Fruit fly (Drosophila melanogaster) whole organism, embryonic: Measurements from ENCODE around the gene barc.

ENCODE experiments used
- BtbVII ChIP-seq: fragments of 200-800 bp; sonication (Bioruptor generic); optimal IDR thresholded peaks from 3 replicates; lab custom pipeline; 2017; ENCODE audit warnings: missing biosample characterization, mild to moderate bottlenecking, missing genetic modification characterization
- CG10462 ChIP-seq: fragments of 200-800 bp; sonication (Bioruptor generic); optimal IDR thresholded peaks from 2 replicates; lab custom pipeline; 2016; ENCODE audit warnings: missing biosample characterization, missing genetic modification characterization
- CG10543 ChIP-seq: fragments of 200-800 bp; sonication (Bioruptor generic); optimal IDR thresholded peaks from 3 replicates; lab custom pipeline; 2017; ENCODE audit warnings: missing biosample characterization, mild to moderate bottlenecking, missing genetic modification characterization, moderate library complexity
- CG11504 ChIP-seq: fragments of 200-800 bp; sonication (Bioruptor generic); optimal IDR thresholded peaks from 3 replicates; lab custom pipeline; 2019; ENCODE audit warnings: missing biosample characterization, mild to moderate bottlenecking, missing genetic modification characterization, moderate library complexity
- CG11695 ChIP-seq: fragments of 200-800 bp; sonication (Bioruptor generic); IDR thresholded peaks from 3 replicates; pipeline ENCODE4 v1.3.6; 2022; ENCODE audit warnings: missing biosample characterization, missing genetic modification characterization
- CG12299 ChIP-seq: fragments of 200-800 bp; sonication (Bioruptor generic); optimal IDR thresholded peaks from 2 replicates; lab custom pipeline; 2018; ENCODE audit warnings: missing biosample characterization, mild to moderate bottlenecking, missing genetic modification characterization
- CG13287 ChIP-seq: fragments of 200-800 bp; sonication (Bioruptor generic); IDR thresholded peaks from 2 replicates; pipeline ENCODE4 v1.3.6; 2022; ENCODE audit warnings: missing biosample characterization, missing genetic modification characterization; ENCODE audit not compliant: partially characterized antibody
- CG13775 ChIP-seq: fragments of 200-800 bp; sonication (Bioruptor generic); optimal IDR thresholded peaks from 3 replicates; lab custom pipeline; 2017; ENCODE audit warnings: missing biosample characterization, mild to moderate bottlenecking, missing genetic modification characterization
- CG14050 ChIP-seq: fragments of 200-800 bp; sonication (Bioruptor generic); IDR thresholded peaks from 3 replicates; pipeline ENCODE4 v1.3.6; 2022; ENCODE audit warnings: missing biosample characterization, missing genetic modification characterization
- CG14710 ChIP-seq: fragments of 200-800 bp; sonication (Bioruptor generic); optimal IDR thresholded peaks from 3 replicates; lab custom pipeline; 2019; ENCODE audit warnings: missing biosample characterization, mild to moderate bottlenecking, missing genetic modification characterization, moderate library complexity
- CG15696 ChIP-seq: fragments of 200-800 bp; sonication (Bioruptor generic); optimal IDR thresholded peaks from 2 replicates; lab custom pipeline; 2019; ENCODE audit warnings: missing biosample characterization, mild to moderate bottlenecking, missing genetic modification characterization, moderate library complexity
- CG17359 ChIP-seq: fragments of 200-800 bp; sonication (Bioruptor generic); optimal IDR thresholded peaks from 3 replicates; lab custom pipeline; 2018; ENCODE audit warnings: missing biosample characterization, mild to moderate bottlenecking, missing genetic modification characterization, moderate library complexity
- CG17361 ChIP-seq: fragments of 200-800 bp; sonication (Bioruptor generic); IDR thresholded peaks from 3 replicates; pipeline ENCODE4 v1.3.6; 2022; ENCODE audit warnings: missing biosample characterization, missing genetic modification characterization
- CG18476 ChIP-seq: fragments of 200-800 bp; sonication (Bioruptor generic); optimal IDR thresholded peaks from 2 replicates; lab custom pipeline; 2016; ENCODE audit warnings: missing biosample characterization, mild to moderate bottlenecking, missing genetic modification characterization
- CG30431 ChIP-seq: fragments of 200-800 bp; sonication (Bioruptor generic); optimal IDR thresholded peaks from 2 replicates; lab custom pipeline; 2017; ENCODE audit warnings: missing biosample characterization, missing genetic modification characterization
- CG4282 ChIP-seq: fragments of 200-800 bp; sonication (Bioruptor generic); optimal IDR thresholded peaks from 2 replicates; lab custom pipeline; 2016; ENCODE audit warnings: missing biosample characterization, missing genetic modification characterization
- CG4424 ChIP-seq: fragments of 200-800 bp; sonication (Bioruptor generic); optimal IDR thresholded peaks from 3 replicates; lab custom pipeline; 2016; ENCODE audit warnings: missing biosample characterization, missing genetic modification characterization
- CG5180 ChIP-seq: fragments of 200-800 bp; sonication (Bioruptor generic); optimal IDR thresholded peaks from 3 replicates; lab custom pipeline; 2017; ENCODE audit warnings: missing biosample characterization, missing genetic modification characterization, mild to moderate bottlenecking, moderate library complexity, missing genetic modification reagents
- CG6272 ChIP-seq: fragments of 200-800 bp; sonication (Bioruptor generic); IDR thresholded peaks from 2 replicates; pipeline ENCODE4 v1.3.6; 2022; ENCODE audit warnings: missing biosample characterization, missing genetic modification characterization
- Chrac-16 ChIP-seq: fragments of 200-800 bp; sonication (Bioruptor generic); optimal IDR thresholded peaks from 3 replicates; lab custom pipeline; 2016; ENCODE audit warnings: missing biosample characterization, missing genetic modification characterization
- Dip2 ChIP-seq: fragments of 200-800 bp; sonication (Bioruptor generic); IDR thresholded peaks from 2 replicates; pipeline ENCODE4 v1.3.6; 2022; ENCODE audit warnings: missing biosample characterization, missing genetic modification characterization
- E2f2 ChIP-seq: fragments of 200-800 bp; sonication (Bioruptor generic); IDR thresholded peaks from 2 replicates; pipeline ENCODE4 v1.3.6; 2022; ENCODE audit warnings: missing biosample characterization, missing genetic modification characterization
- HLH4C ChIP-seq: fragments of 200-800 bp; sonication (Bioruptor generic); IDR thresholded peaks from 3 replicates; pipeline ENCODE4 v1.3.6; 2022; ENCODE audit warnings: missing biosample characterization, missing genetic modification characterization; ENCODE audit not compliant: partially characterized antibody
- Hey ChIP-seq: fragments of 200-800 bp; sonication (Bioruptor generic); optimal IDR thresholded peaks from 3 replicates; lab custom pipeline; 2018; ENCODE audit warnings: missing biosample characterization, mild to moderate bottlenecking, missing genetic modification characterization
- Mrtf ChIP-seq: fragments of 200-800 bp; sonication (Bioruptor generic); IDR thresholded peaks from 3 replicates; pipeline ENCODE4 v1.3.6; 2022; ENCODE audit warnings: missing biosample characterization, missing genetic modification characterization
- NFAT ChIP-seq: fragments of 200-800 bp; sonication (Bioruptor generic); IDR thresholded peaks from 2 replicates; pipeline ENCODE4 v1.3.6; 2022; ENCODE audit warnings: missing biosample characterization, missing genetic modification characterization
- Sin3A ChIP-seq: fragments of >200 bp; optimal IDR thresholded peaks from 2 replicates; lab custom pipeline; 2018
- aop ChIP-seq: fragments of 200-800 bp; sonication (Bioruptor generic); IDR thresholded peaks from 2 replicates; pipeline ENCODE4 v1.3.6; 2022; ENCODE audit warnings: missing biosample characterization, missing genetic modification characterization
- ara ChIP-seq: fragments of 200-800 bp; sonication (Bioruptor generic); IDR thresholded peaks from 2 replicates; pipeline ENCODE4 v1.3.6; 2022; ENCODE audit warnings: missing biosample characterization, missing genetic modification characterization
- bowl ChIP-seq: fragments of 200-800 bp; sonication (Bioruptor generic); IDR thresholded peaks from 2 replicates; pipeline ENCODE4 v1.3.6; 2022; ENCODE audit warnings: missing biosample characterization, missing genetic modification characterization
- chif ChIP-seq, 2 experiments: fragments of 200-800 bp; sonication (Bioruptor generic); optimal IDR thresholded peaks; 3 replicates each; lab custom pipeline; 2016; ENCODE audit warnings: missing biosample characterization in 2 of 2, missing genetic modification characterization in 2 of 2
- chn ChIP-seq: fragments of 200-800 bp; sonication (Bioruptor generic); optimal IDR thresholded peaks from 2 replicates; lab custom pipeline; 2016; ENCODE audit warnings: missing biosample characterization, missing genetic modification characterization
- crc ChIP-seq: fragments of 200-800 bp; sonication (Bioruptor generic); optimal IDR thresholded peaks from 2 replicates; lab custom pipeline; 2016; ENCODE audit warnings: missing biosample characterization, missing genetic modification characterization
- crp ChIP-seq, 2 experiments: fragments of 200-800 bp; sonication (Bioruptor generic); optimal IDR thresholded peaks; 2 replicates in 1 of 2; 3 replicates in 1 of 2; lab custom pipeline; 2017; ENCODE audit warnings: missing biosample characterization in 2 of 2, missing genetic modification characterization in 2 of 2, mild to moderate bottlenecking in 1 of 2, moderate library complexity in 1 of 2
- dm ChIP-seq: fragments of 200-800 bp; sonication (Bioruptor generic); optimal IDR thresholded peaks from 3 replicates; lab custom pipeline; 2016; ENCODE audit warnings: missing biosample characterization, missing genetic modification characterization
- emc ChIP-seq: fragments of 200-800 bp; sonication (Bioruptor generic); optimal IDR thresholded peaks from 2 replicates; lab custom pipeline; 2016; ENCODE audit warnings: missing biosample characterization, missing genetic modification characterization
- eyg ChIP-seq: fragments of 200-800 bp; sonication (Bioruptor generic); optimal IDR thresholded peaks from 3 replicates; lab custom pipeline; 2016; ENCODE audit warnings: missing biosample characterization, missing genetic modification characterization
- fd102C ChIP-seq: fragments of 200-800 bp; sonication (Bioruptor generic); optimal IDR thresholded peaks from 2 replicates; lab custom pipeline; 2018; ENCODE audit warnings: missing biosample characterization, mild to moderate bottlenecking, missing genetic modification characterization, moderate library complexity
- grn ChIP-seq: fragments of 200-800 bp; sonication (Bioruptor generic); optimal IDR thresholded peaks from 3 replicates; lab custom pipeline; 2017; ENCODE audit warnings: missing biosample characterization, missing genetic modification characterization
- gt ChIP-seq: fragments of 200-800 bp; sonication (Bioruptor generic); IDR thresholded peaks from 2 replicates; pipeline ENCODE4 v1.3.6; 2022; ENCODE audit warnings: missing biosample characterization, missing genetic modification characterization
- kah ChIP-seq: fragments of 200-800 bp; sonication (Bioruptor generic); optimal IDR thresholded peaks from 2 replicates; lab custom pipeline; 2018; ENCODE audit warnings: missing biosample characterization, mild to moderate bottlenecking, missing genetic modification characterization
- lbe ChIP-seq: fragments of 200-800 bp; sonication (Bioruptor generic); optimal IDR thresholded peaks from 2 replicates; lab custom pipeline; 2016; ENCODE audit warnings: missing biosample characterization, mild to moderate bottlenecking, missing genetic modification characterization
- odd ChIP-seq: fragments of 200-800 bp; sonication (Bioruptor generic); optimal IDR thresholded peaks from 2 replicates; lab custom pipeline; 2017; ENCODE audit warnings: missing biosample characterization, mild to moderate bottlenecking, missing genetic modification characterization
- onecut ChIP-seq: fragments of 200-800 bp; sonication (Bioruptor generic); IDR thresholded peaks from 2 replicates; pipeline ENCODE4 v1.3.6; 2022; ENCODE audit warnings: missing biosample characterization, missing genetic modification characterization
- pfk ChIP-seq: fragments of 200-800 bp; sonication (Bioruptor generic); optimal IDR thresholded peaks from 2 replicates; lab custom pipeline; 2018; ENCODE audit warnings: missing biosample characterization, mild to moderate bottlenecking, missing genetic modification characterization, moderate library complexity
- rib ChIP-seq: fragments of 200-800 bp; sonication (Bioruptor generic); IDR thresholded peaks from 2 replicates; pipeline ENCODE4 v1.3.6; 2022; ENCODE audit warnings: missing biosample characterization, missing genetic modification characterization
- salm ChIP-seq: fragments of 200-800 bp; sonication (Bioruptor generic); optimal IDR thresholded peaks from 2 replicates; lab custom pipeline; 2018; ENCODE audit warnings: missing biosample characterization, mild to moderate bottlenecking, missing genetic modification characterization
- sisA ChIP-seq: fragments of 200-800 bp; sonication (Bioruptor generic); IDR thresholded peaks from 2 replicates; pipeline ENCODE4 v1.3.6; 2022; ENCODE audit warnings: missing biosample characterization, missing genetic modification characterization
- stc ChIP-seq: fragments of 200-800 bp; sonication (Bioruptor generic); IDR thresholded peaks from 2 replicates; pipeline ENCODE4 v1.3.6; 2022; ENCODE audit warnings: missing biosample characterization, missing genetic modification characterization
- trh ChIP-seq: fragments of 200-800 bp; sonication (Bioruptor generic); optimal IDR thresholded peaks from 2 replicates; lab custom pipeline; 2016; ENCODE audit warnings: missing biosample characterization, missing genetic modification characterization
- unpg ChIP-seq: fragments of 200-800 bp; sonication (Bioruptor generic); optimal IDR thresholded peaks from 3 replicates; lab custom pipeline; 2018; ENCODE audit warnings: missing biosample characterization, mild to moderate bottlenecking, missing genetic modification characterization, moderate library complexity
- zen ChIP-seq: fragments of 200-800 bp; sonication (Bioruptor generic); optimal IDR thresholded peaks from 3 replicates; lab custom pipeline; 2018; ENCODE audit warnings: missing biosample characterization, mild to moderate bottlenecking, missing genetic modification characterization, moderate library complexity

The barc gene

dm6 chr3L:21453623-21454022, 20.7 kb upstream of the barc start (continued):
- TF ChIP-seq unpg (GFP tag; lab: Kevin White, UChicago) (peak; percentile 72), sisA (GFP tag; lab: Robert Waterston, UW) (peak; percentile 42; the same call in 1 of the 2 replicates), CG10543 (GFP tag; lab: Kevin White, UChicago) (no peak), CG14710 (tag; lab: Kevin White, UChicago) (peak; percentile 74), CG11695 (no peak), grn (peak; percentile 14), CG15696 (tag; lab: Kevin White, UChicago) (peak; percentile 84), Dip2 (GFP tag; lab: Robert Waterston, UW) (no peak), odd (GFP tag; lab: Kevin White, UChicago) (no peak), CG13287 (GFP tag; lab: Robert Waterston, UW) (no peak), CG4424 (peak; percentile 75), Mrtf (GFP tag; lab: Robert Waterston, UW) (no peak), ara (GFP tag; lab: Robert Waterston, UW) (peak; percentile 74; the same call in 1 of the 2 replicates), chn (GFP tag; lab: Kevin White, UChicago) (peak; percentile 67), CG14050 (GFP tag; lab: Robert Waterston, UW) (no peak), stc (GFP tag; lab: Robert Waterston, UW) (no peak; the same call in 1 of the 2 replicates), aop (no peak), CG17359 (tag; lab: Kevin White, UChicago) (peak; percentile 39), CG4282 (peak; percentile 80), CG11504 (tag; lab: Kevin White, UChicago) (peak; percentile 55), fd102C (GFP tag; lab: Kevin White, UChicago) (no peak), CG5180 (no peak), crp (GFP tag; optimal IDR thresholded peaks at IDR 0.05; lab: Kevin White, UChicago) (no peak), CG30431 (GFP tag; lab: Kevin White, UChicago) (peak; percentile 55), pfk (GFP tag; lab: Kevin White, UChicago) (no peak), salm (tag; lab: Kevin White, UChicago) (no peak), lbe (GFP tag; lab: Kevin White, UChicago) (no peak), Sin3A (lab: Kevin White, UChicago) (no peak), CG17361 (GFP tag; lab: Robert Waterston, UW) (peak; percentile 68), Hey (tag; lab: Kevin White, UChicago) (no peak), emc (GFP tag; lab: Kevin White, UChicago) (no peak), bowl (no peak), HLH4C (GFP tag; lab: Robert Waterston, UW) (no peak), crc (no peak), Chrac-16 (GFP tag; lab: Kevin White, UChicago) (peak; percentile 58), CG6272 (GFP tag; lab: Robert Waterston, UW) (peak; percentile 29; the same call in 1 of the 2 replicates), chif (GFP tag; optimal IDR thresholded peaks at IDR 0.05; lab: Kevin White, UChicago) (peak; percentile 38 to 75), kah (no peak), CG13775 (GFP tag; lab: Kevin White, UChicago) (peak; percentile 48), CG12299 (no peak), CG18476 (GFP tag; lab: Kevin White, UChicago) (peak; percentile 23), BtbVII (GFP tag; lab: Kevin White, UChicago) (no peak), CG10462 (peak; percentile 17), E2f2 (GFP tag; lab: Robert Waterston, UW) (0 out of 2 replicates have a peak, but pooled peaks have one; percentile 13), trh (GFP tag; lab: Kevin White, UChicago) (no peak), onecut (GFP tag; lab: Robert Waterston, UW) (peak; percentile 28; the same call in 1 of the 2 replicates), NFAT (GFP tag; lab: Robert Waterston, UW) (no peak), eyg (GFP tag; lab: Kevin White, UChicago) (no peak), rib (GFP tag; lab: Robert Waterston, UW) (no peak), dm (GFP tag; lab: Kevin White, UChicago) (peak; percentile 25), zen (tag; lab: Kevin White, UChicago) (peak; percentile 76), gt (GFP tag; lab: Robert Waterston, UW) (no peak)
